Fruit fly (Drosophila melanogaster): ENCODE data around the gene Pxt.

The Pxt gene

DNA sequence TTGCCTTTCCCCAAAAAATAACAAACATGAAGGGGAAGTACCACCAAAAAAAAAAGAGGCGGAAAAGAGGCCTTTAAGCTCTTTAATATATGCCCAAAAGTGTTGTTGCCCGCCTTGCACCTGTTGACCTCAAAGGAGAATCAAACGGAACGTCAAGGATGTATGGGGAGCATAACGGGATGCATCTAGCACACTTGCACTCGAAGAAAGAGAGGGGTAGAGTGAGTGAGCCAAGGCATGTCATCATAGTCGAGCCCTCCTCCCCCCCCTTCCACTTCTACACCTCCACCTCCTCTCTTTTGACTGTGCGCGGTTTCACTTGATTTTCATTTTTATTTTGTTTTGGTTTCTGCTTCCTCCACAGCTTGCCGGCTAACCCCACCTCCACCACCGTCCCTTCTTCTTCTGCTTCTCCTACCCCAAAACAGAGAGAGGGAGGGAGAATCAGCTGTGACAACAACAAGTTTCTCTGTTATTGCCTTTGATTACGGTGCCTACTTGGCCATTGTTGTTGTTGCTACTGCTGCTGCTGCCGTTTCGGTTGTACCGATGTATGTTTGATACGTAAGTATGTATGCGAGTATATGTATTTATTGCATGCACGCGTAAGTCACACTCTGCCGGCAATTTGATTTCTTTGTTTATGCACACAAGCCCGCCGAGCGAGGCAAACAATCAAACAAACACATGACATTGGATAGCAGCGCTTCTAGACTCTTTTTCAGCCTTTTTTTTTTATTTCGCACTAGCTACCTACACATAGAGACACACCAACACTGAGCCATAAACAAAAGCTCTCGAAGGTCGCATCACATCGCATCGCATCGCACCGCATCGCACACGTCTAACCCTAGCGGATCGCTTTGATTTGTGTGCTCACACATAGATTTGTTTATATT, 6.4 kb upstream of the Pxt start (continued):
- TF ChIP-seq eve (GFP tag; optimal IDR thresholded peaks at IDR 0.05), result no peak
- TF ChIP-seq grn (GFP tag; optimal IDR thresholded peaks at IDR 0.05), result no peak
- no peak for TF ChIP-seq fd3F (GFP tag; optimal IDR thresholded peaks at IDR 0.05)
- TF ChIP-seq ab (GFP tag; optimal IDR thresholded peaks at IDR 0.05), result no peak
- peak; percentile 56; the same call in 2 of the 3 replicates for TF ChIP-seq CG34422 (GFP tag; IDR thresholded peaks at IDR 0.05)
- TF ChIP-seq CG30403 (GFP tag; optimal IDR thresholded peaks at IDR 0.05), result no peak
- no peak for TF ChIP-seq Oaz (GFP tag; IDR thresholded peaks at IDR 0.05)
- no peak for TF ChIP-seq CG12236 (GFP tag; optimal IDR thresholded peaks at IDR 0.05)
- no peak for TF ChIP-seq CG10366 (GFP tag; IDR thresholded peaks at IDR 0.05)
- TF ChIP-seq otp (GFP tag; IDR thresholded peaks at IDR 0.05), result no peak
- TF ChIP-seq Taf1 (GFP tag; IDR thresholded peaks at IDR 0.05), result no peak
- no peak for TF ChIP-seq amos (GFP tag; IDR thresholded peaks at IDR 0.05; ENCODE audit: partially characterized antibody)
- TF ChIP-seq odd (GFP tag; optimal IDR thresholded peaks at IDR 0.05), result peak; percentile 53
- TF ChIP-seq ato (GFP tag; IDR thresholded peaks at IDR 0.05; ENCODE audit: partially characterized antibody), result no peak
- TF ChIP-seq CG10654 (GFP tag; optimal IDR thresholded peaks at IDR 0.05), result no peak
- no peak for TF ChIP-seq Deaf1 (tag; optimal IDR thresholded peaks at IDR 0.05)
- TF ChIP-seq Rx (GFP tag; IDR thresholded peaks at IDR 0.05), result no peak
- no peak for TF ChIP-seq Bgb (GFP tag; IDR thresholded peaks at IDR 0.05; ENCODE audit: partially characterized antibody)
- no peak; the same call in 1 of the 2 replicates for TF ChIP-seq Adf1 (GFP tag; IDR thresholded peaks at IDR 0.05)
- no peak for TF ChIP-seq zen (tag; optimal IDR thresholded peaks at IDR 0.05)
- TF ChIP-seq CG7839 (tag; optimal IDR thresholded peaks at IDR 0.05), result no peak
- TF ChIP-seq CG18599 (GFP tag; optimal IDR thresholded peaks at IDR 0.05), result no peak
- TF ChIP-seq CG7987 (GFP tag; optimal IDR thresholded peaks at IDR 0.05), result no peak
- peak; percentile 46 for TF ChIP-seq Blimp-1 (GFP tag; optimal IDR thresholded peaks at IDR 0.05)
- no peak for TF ChIP-seq CG4617 (GFP tag; optimal IDR thresholded peaks at IDR 0.05; ENCODE audit: borderline replicate concordance)
- no peak for TF ChIP-seq gem (tag; optimal IDR thresholded peaks at IDR 0.05)
- TF ChIP-seq nerfin-1 (tag; optimal IDR thresholded peaks at IDR 0.05), result no peak
- TF ChIP-seq slp2 (GFP tag; optimal IDR thresholded peaks at IDR 0.05), result no peak
- TF ChIP-seq CG30431 (GFP tag; optimal IDR thresholded peaks at IDR 0.05), result no peak
- TF ChIP-seq CG17328 (GFP tag; IDR thresholded peaks at IDR 0.05), result no peak
- no peak for TF ChIP-seq Ssrp (tag; optimal IDR thresholded peaks at IDR 0.05)
- no peak for TF ChIP-seq CG3847 (GFP tag; IDR thresholded peaks at IDR 0.05)
- TF ChIP-seq CG32767 (GFP tag; IDR thresholded peaks at IDR 0.05), result 0 out of 2 replicates have a peak, but pooled peaks have one; percentile 7
- TF ChIP-seq psq (GFP tag; optimal IDR thresholded peaks at IDR 0.05), result peak; percentile 75
- TF ChIP-seq cwo (GFP tag; optimal IDR thresholded peaks at IDR 0.05), result peak; percentile 42
- TF ChIP-seq br (optimal IDR thresholded peaks at IDR 0.05), result no peak
- TF ChIP-seq emc (GFP tag; optimal IDR thresholded peaks at IDR 0.05), result no peak
- no peak for TF ChIP-seq btn (GFP tag; optimal IDR thresholded peaks at IDR 0.05)
- no peak for TF ChIP-seq CrebB (tag; optimal IDR thresholded peaks at IDR 0.05)
- peak; percentile 55 for TF ChIP-seq kni (GFP tag; optimal IDR thresholded peaks at IDR 0.05)
- TF ChIP-seq CG5245 (GFP tag; optimal IDR thresholded peaks at IDR 0.05), result no peak
- no peak for TF ChIP-seq Poxn (GFP tag; IDR thresholded peaks at IDR 0.05)
- TF ChIP-seq CG4820 (GFP tag; optimal IDR thresholded peaks at IDR 0.05), result no peak
- TF ChIP-seq Hr3 (GFP tag; optimal IDR thresholded peaks at IDR 0.05), result no peak
- no peak for TF ChIP-seq Neu2 (GFP tag; optimal IDR thresholded peaks at IDR 0.05; ENCODE audit: borderline replicate concordance)
- TF ChIP-seq ind (GFP tag; optimal IDR thresholded peaks at IDR 0.05), result no peak
- TF ChIP-seq dmrt11E (tag; optimal IDR thresholded peaks at IDR 0.05), result no peak
- no peak for TF ChIP-seq Doc3 (GFP tag; IDR thresholded peaks at IDR 0.05; ENCODE audit: partially characterized antibody)
- peak; percentile 11 for TF ChIP-seq bigmax (GFP tag; optimal IDR thresholded peaks at IDR 0.05)

Data from whole organism, embryonic.